Fruit fly (Drosophila melanogaster) whole organism, prepupa: Measurements from ENCODE around the gene Asciz.
A peak's percentile ranks its signal among the peaks of the same experiment; 100 is the strongest.

ENCODE experiments used
- CG15336 ChIP-seq: fragments of 200-800 bp; sonication (Bioruptor generic); IDR thresholded peaks from 2 replicates; pipeline ENCODE4 v1.3.6; 2022; ENCODE audit warnings: missing biosample characterization, missing genetic modification characterization
- CG31627 ChIP-seq: fragments of 200-800 bp; sonication (Bioruptor generic); optimal IDR thresholded peaks from 3 replicates; lab custom pipeline; 2016; ENCODE audit warnings: missing biosample characterization, missing genetic modification characterization
- CG6163 ChIP-seq: fragments of 200-800 bp; sonication (Bioruptor generic); IDR thresholded peaks from 3 replicates; pipeline ENCODE4 v1.3.6; 2022; ENCODE audit warnings: missing biosample characterization, missing genetic modification characterization
- CG6808 ChIP-seq: fragments of 200-800 bp; sonication (Bioruptor generic); optimal IDR thresholded peaks from 3 replicates; lab custom pipeline; 2017; ENCODE audit warnings: missing biosample characterization, missing genetic modification characterization, mild to moderate bottlenecking, moderate library complexity, missing genetic modification reagents
- Gug ChIP-seq: fragments of 200-800 bp; sonication (Bioruptor generic); IDR thresholded peaks from 2 replicates; pipeline ENCODE4 v1.3.6; 2022; ENCODE audit warnings: missing biosample characterization, missing genetic modification characterization
- OdsH ChIP-seq: fragments of 200-800 bp; sonication (Bioruptor generic); optimal IDR thresholded peaks from 3 replicates; lab custom pipeline; 2016; ENCODE audit warnings: missing biosample characterization, missing genetic modification characterization
- dac ChIP-seq: fragments of 200-800 bp; sonication (Bioruptor generic); optimal IDR thresholded peaks from 2 replicates; lab custom pipeline; 2017; ENCODE audit warnings: missing biosample characterization, mild to moderate bottlenecking, missing genetic modification characterization
- net ChIP-seq: fragments of 200-800 bp; sonication (Bioruptor generic); optimal IDR thresholded peaks from 3 replicates; lab custom pipeline; 2016; ENCODE audit warnings: missing biosample characterization, missing genetic modification characterization
- pdm3 ChIP-seq: fragments of 200-800 bp; sonication (Bioruptor generic); optimal IDR thresholded peaks from 3 replicates; lab custom pipeline; 2016; ENCODE audit warnings: missing biosample characterization, missing genetic modification characterization
- topi ChIP-seq: fragments of 200-800 bp; sonication (Bioruptor generic); optimal IDR thresholded peaks from 3 replicates; lab custom pipeline; 2016; ENCODE audit warnings: missing biosample characterization, missing genetic modification characterization

DNA sequence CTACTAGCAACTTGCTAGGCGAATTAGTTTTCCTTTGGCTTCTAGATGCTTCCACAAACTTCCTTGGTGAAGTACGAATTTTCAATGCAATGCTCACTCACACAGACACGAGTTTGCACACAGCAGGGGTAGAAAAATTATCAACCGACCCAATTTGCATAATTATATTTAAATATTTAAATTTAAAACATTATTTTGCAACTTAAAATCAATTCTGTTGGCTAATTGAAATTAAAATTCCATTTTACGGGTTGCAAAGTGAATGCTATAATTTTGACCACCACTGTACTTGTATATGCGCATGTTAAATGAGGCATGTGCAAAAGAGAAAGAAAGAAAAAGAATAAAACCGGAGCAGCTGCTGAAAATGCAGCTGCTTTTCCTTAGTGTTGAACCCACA is 28.0 kb upstream of the Asciz start:
- peak; percentile 98 for TF ChIP-seq Gug (GFP tag; lab: Robert Waterston, UW)
- peak; percentile 97 for TF ChIP-seq pdm3 (GFP tag; lab: Kevin White, UChicago)
- TF ChIP-seq OdsH (GFP tag; lab: Kevin White, UChicago), result peak; percentile 98
- peak; percentile 90 for TF ChIP-seq CG31627 (GFP tag; lab: Kevin White, UChicago)
- peak; percentile 96 for TF ChIP-seq topi (GFP tag; lab: Kevin White, UChicago)
- peak; percentile 95 for TF ChIP-seq dac
- TF ChIP-seq CG6163 (GFP tag; lab: Robert Waterston, UW), result peak; percentile 99
- TF ChIP-seq CG6808 (GFP tag; lab: Kevin White, UChicago), result peak; percentile 73
- TF ChIP-seq CG15336, result peak; percentile 99
- peak; percentile 98 for TF ChIP-seq net (GFP tag; lab: Kevin White, UChicago)
